Fruit fly (Drosophila melanogaster): Measurements from ENCODE around the gene TM9SF2.

Gene TM9SF2

DNA sequence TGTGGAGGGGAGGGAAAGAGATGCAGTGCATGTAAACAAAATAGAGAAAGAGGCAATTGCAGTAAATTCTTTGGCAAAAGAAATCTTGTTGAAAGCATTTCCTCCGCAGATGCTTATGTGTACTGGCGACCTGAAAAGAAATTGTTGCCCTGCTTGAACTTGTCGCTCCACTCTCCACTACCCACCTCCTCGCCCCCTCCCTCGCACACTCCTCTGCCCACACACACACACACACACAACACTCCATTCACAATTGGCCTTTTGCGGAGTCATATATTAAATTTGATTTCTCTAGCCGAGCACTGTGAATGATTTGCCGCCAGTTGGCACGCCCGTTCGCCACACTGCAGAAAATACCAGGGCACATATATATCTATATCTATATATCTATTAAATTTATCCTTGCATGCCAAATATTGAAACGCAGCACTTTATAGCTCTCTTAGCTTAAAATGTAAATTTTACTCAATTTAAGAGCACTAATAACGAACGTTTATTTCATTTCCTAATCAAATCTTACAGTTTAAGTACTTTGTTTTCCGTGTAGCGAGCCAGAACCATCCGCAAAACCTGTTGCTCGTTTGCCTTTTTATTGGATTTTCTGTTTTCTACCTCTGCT lies 24.8 kb upstream of the TM9SF2 start (continued):
- TF ChIP-seq CG12769 (tag; optimal IDR thresholded peaks at IDR 0.05) = peak; percentile 69
- TF ChIP-seq CG3726 (GFP tag; IDR thresholded peaks at IDR 0.05) = 0 out of 3 replicates have a peak, but pooled peaks have one; percentile 47
- peak; percentile 15; the same call in 1 of the 3 replicates for TF ChIP-seq B-H1 (GFP tag; IDR thresholded peaks at IDR 0.05)
- no peak for TF ChIP-seq stwl (tag; optimal IDR thresholded peaks at IDR 0.05)
- no peak for TF ChIP-seq Sin3A (optimal IDR thresholded peaks at IDR 0.05)
- TF ChIP-seq CG2199 (GFP tag; IDR thresholded peaks at IDR 0.05) = no peak
- TF ChIP-seq Adf1 (GFP tag; IDR thresholded peaks at IDR 0.05) = peak; percentile 20; the same call in 1 of the 2 replicates
- peak; percentile 28 for TF ChIP-seq CG8944 (GFP tag; optimal IDR thresholded peaks at IDR 0.05)
- TF ChIP-seq Nf-YC (tag; optimal IDR thresholded peaks at IDR 0.05) = peak; percentile 52
- TF ChIP-seq sens (GFP tag) = peak; percentile 95
- peak; percentile 53 for TF ChIP-seq Dek (tag; optimal IDR thresholded peaks at IDR 0.05)
- TF ChIP-seq CG8924 (tag; optimal IDR thresholded peaks at IDR 0.05) = peak; percentile 48
- TF ChIP-seq CG7839 (tag; optimal IDR thresholded peaks at IDR 0.05) = peak; percentile 77
- TF ChIP-seq shn (GFP tag; optimal IDR thresholded peaks at IDR 0.05) = peak; percentile 33
- TF ChIP-seq otp (GFP tag; IDR thresholded peaks at IDR 0.05) = peak; percentile 23; the same call in 2 of the 3 replicates
- TF ChIP-seq CG16813 (GFP tag; IDR thresholded peaks at IDR 0.05; ENCODE audit: partially characterized antibody) = no peak
- peak; percentile 58 for TF ChIP-seq slp2 (GFP tag; optimal IDR thresholded peaks at IDR 0.05)
- peak; percentile 64 for TF ChIP-seq CG4404 (GFP tag; IDR thresholded peaks at IDR 0.05)
- TF ChIP-seq pb (GFP tag; optimal IDR thresholded peaks at IDR 0.05) = no peak
- peak; percentile 29 for TF ChIP-seq CG14710 (tag; optimal IDR thresholded peaks at IDR 0.05)
- no peak for TF ChIP-seq ash1 (GFP tag; optimal IDR thresholded peaks at IDR 0.05)
- TF ChIP-seq lilli (GFP tag; optimal IDR thresholded peaks at IDR 0.05) = peak; percentile 77
- TF ChIP-seq crp (GFP tag; optimal IDR thresholded peaks at IDR 0.05) = no peak
- TF ChIP-seq CG4424 (GFP tag; optimal IDR thresholded peaks at IDR 0.05) = peak; percentile 67
- no peak for TF ChIP-seq CG30020 (tag; optimal IDR thresholded peaks at IDR 0.05)
- TF ChIP-seq CG17328 (GFP tag; IDR thresholded peaks at IDR 0.05) = peak; percentile 6; the same call in 1 of the 2 replicates
- TF ChIP-seq CG3065 (GFP tag; optimal IDR thresholded peaks at IDR 0.05) = no peak
- TF ChIP-seq ara (GFP tag; IDR thresholded peaks at IDR 0.05) = 0 out of 2 replicates have a peak, but pooled peaks have one; percentile 22
- peak; percentile 74 for TF ChIP-seq cwo (GFP tag; optimal IDR thresholded peaks at IDR 0.05)
- peak; percentile 63 for TF ChIP-seq PHDP (tag; optimal IDR thresholded peaks at IDR 0.05)
- peak; percentile 60 for TF ChIP-seq CG18619 (GFP tag; optimal IDR thresholded peaks at IDR 0.05)
- TF ChIP-seq CG6654 (GFP tag; optimal IDR thresholded peaks at IDR 0.05) = peak; percentile 45
- peak; percentile 56 for TF ChIP-seq Mad (GFP tag; optimal IDR thresholded peaks at IDR 0.05)
- peak; percentile 71 for TF ChIP-seq CG11247 (GFP tag; IDR thresholded peaks at IDR 0.05)
- TF ChIP-seq CG15479 (GFP tag; optimal IDR thresholded peaks at IDR 0.05) = no peak
- peak; percentile 75 for TF ChIP-seq CG11695 (GFP tag; IDR thresholded peaks at IDR 0.05)
- TF ChIP-seq danr (GFP tag; IDR thresholded peaks at IDR 0.05) = peak; percentile 47; the same call in 1 of the 2 replicates
- TF ChIP-seq zfh1 (GFP tag; IDR thresholded peaks at IDR 0.05) = peak; percentile 62; the same call in 2 of the 3 replicates
- TF ChIP-seq dm (GFP tag; optimal IDR thresholded peaks at IDR 0.05) = no peak
- TF ChIP-seq pum (GFP tag; optimal IDR thresholded peaks at IDR 0.05) = peak; percentile 42
- TF ChIP-seq gcm2 (GFP tag; optimal IDR thresholded peaks at IDR 0.05) = peak; percentile 20
- TF ChIP-seq B-H2 (GFP tag; optimal IDR thresholded peaks at IDR 0.05) = no peak
- TF ChIP-seq CG31365 (tag; optimal IDR thresholded peaks at IDR 0.05) = peak; percentile 15
- TF ChIP-seq C15 (GFP tag; IDR thresholded peaks at IDR 0.05) = peak; percentile 62; the same call in 2 of the 3 replicates
- peak; percentile 59; the same call in 1 of the 2 replicates for TF ChIP-seq CG10366 (GFP tag; IDR thresholded peaks at IDR 0.05)
- no peak for TF ChIP-seq fd64A (GFP tag; optimal IDR thresholded peaks at IDR 0.05)
- TF ChIP-seq Max (GFP tag; optimal IDR thresholded peaks at IDR 0.05) = peak; percentile 49
- TF ChIP-seq CG33213 (GFP tag; optimal IDR thresholded peaks at IDR 0.05) = peak; percentile 40
- peak; percentile 13 for TF ChIP-seq Side (GFP tag; optimal IDR thresholded peaks at IDR 0.05)
- TF ChIP-seq mirr (GFP tag; optimal IDR thresholded peaks at IDR 0.05) = no peak
